Fruit fly (Drosophila melanogaster) whole organism, embryonic: Measurements from ENCODE around the gene CG44362.

Experiments
- Aef1 ChIP-seq: fragments of 200-800 bp; sonication (Bioruptor generic); IDR thresholded peaks from 3 replicates; pipeline ENCODE4 v1.3.6; 2022; ENCODE audit warnings: missing biosample characterization, missing genetic modification characterization
- Bdp1 ChIP-seq: fragments of 200-800 bp; sonication (Bioruptor generic); optimal IDR thresholded peaks from 3 replicates; lab custom pipeline; 2016; ENCODE audit warnings: missing biosample characterization, missing genetic modification characterization
- Blimp-1 ChIP-seq: fragments of 200-800 bp; sonication (Bioruptor generic); optimal IDR thresholded peaks from 3 replicates; lab custom pipeline; 2018; ENCODE audit warnings: missing biosample characterization, missing genetic modification characterization, mild to moderate bottlenecking, moderate library complexity, missing genetic modification reagents
- CG11456 ChIP-seq: fragments of 200-800 bp; sonication (Bioruptor generic); IDR thresholded peaks from 3 replicates; pipeline ENCODE4 v1.3.6; 2022; ENCODE audit warnings: missing biosample characterization, missing genetic modification characterization
- CG11695 ChIP-seq: fragments of 200-800 bp; sonication (Bioruptor generic); IDR thresholded peaks from 3 replicates; pipeline ENCODE4 v1.3.6; 2022; ENCODE audit warnings: missing biosample characterization, missing genetic modification characterization
- CG11696 ChIP-seq: fragments of 200-800 bp; sonication (Bioruptor generic); IDR thresholded peaks from 2 replicates; pipeline ENCODE4 v1.3.6; 2022; ENCODE audit warnings: missing biosample characterization, missing genetic modification characterization
- CG12769 ChIP-seq: fragments of 200-800 bp; sonication (Bioruptor generic); optimal IDR thresholded peaks from 2 replicates; lab custom pipeline; 2019; ENCODE audit warnings: missing biosample characterization, mild to moderate bottlenecking, missing genetic modification characterization, moderate library complexity
- CG1529 ChIP-seq: fragments of 200-800 bp; sonication (Bioruptor generic); optimal IDR thresholded peaks from 3 replicates; lab custom pipeline; 2018; ENCODE audit warnings: missing biosample characterization, missing genetic modification characterization
- CG15696 ChIP-seq: fragments of 200-800 bp; sonication (Bioruptor generic); optimal IDR thresholded peaks from 2 replicates; lab custom pipeline; 2019; ENCODE audit warnings: missing biosample characterization, mild to moderate bottlenecking, missing genetic modification characterization, moderate library complexity
- CG17385 ChIP-seq: fragments of 200-800 bp; sonication (Bioruptor generic); optimal IDR thresholded peaks from 3 replicates; lab custom pipeline; 2018; ENCODE audit warnings: missing biosample characterization, mild to moderate bottlenecking, missing genetic modification characterization
- CG17829 ChIP-seq: fragments of 200-800 bp; optimal IDR thresholded peaks from 2 replicates; lab custom pipeline; 2019; ENCODE audit warnings: missing biosample characterization, mild to moderate bottlenecking, missing genetic modification characterization, moderate library complexity
- CG18262 ChIP-seq: fragments of 200-800 bp; optimal IDR thresholded peaks from 3 replicates; lab custom pipeline; 2019; ENCODE audit warnings: missing biosample characterization, mild to moderate bottlenecking, missing genetic modification characterization, moderate library complexity
- CG4360 ChIP-seq: fragments of 200-800 bp; sonication (Bioruptor generic); IDR thresholded peaks from 2 replicates; pipeline ENCODE4 v1.3.6; 2022; ENCODE audit warnings: missing biosample characterization, missing genetic modification characterization
- CG43689 ChIP-seq: fragments of 200-800 bp; sonication (Bioruptor generic); IDR thresholded peaks from 2 replicates; pipeline ENCODE4 v1.3.6; 2022; ENCODE audit warnings: missing biosample characterization, missing genetic modification characterization
- CG4617 ChIP-seq: fragments of 200-800 bp; sonication (Bioruptor generic); optimal IDR thresholded peaks from 3 replicates; lab custom pipeline; 2016; ENCODE audit warnings: missing biosample characterization, missing genetic modification characterization, borderline replicate concordance
- CG4707 ChIP-seq: fragments of 200-800 bp; sonication (Bioruptor generic); optimal IDR thresholded peaks from 2 replicates; lab custom pipeline; 2018; ENCODE audit warnings: missing biosample characterization, mild to moderate bottlenecking, missing genetic modification characterization, moderate library complexity
- CG4730 ChIP-seq: fragments of 200-800 bp; sonication (Bioruptor generic); IDR thresholded peaks from 2 replicates; pipeline ENCODE4 v1.3.6; 2022; ENCODE audit warnings: missing biosample characterization, missing genetic modification characterization
- CG6272 ChIP-seq: fragments of 200-800 bp; sonication (Bioruptor generic); IDR thresholded peaks from 2 replicates; pipeline ENCODE4 v1.3.6; 2022; ENCODE audit warnings: missing biosample characterization, missing genetic modification characterization
- Dip2 ChIP-seq: fragments of 200-800 bp; sonication (Bioruptor generic); IDR thresholded peaks from 2 replicates; pipeline ENCODE4 v1.3.6; 2022; ENCODE audit warnings: missing biosample characterization, missing genetic modification characterization
- HHEX ChIP-seq: fragments of 200-800 bp; sonication (Bioruptor generic); optimal IDR thresholded peaks from 3 replicates; lab custom pipeline; 2017; ENCODE audit warnings: missing biosample characterization, mild to moderate bottlenecking, missing genetic modification characterization, missing genetic modification reagents
- HLH3B ChIP-seq: fragments of 200-800 bp; sonication (Bioruptor generic); IDR thresholded peaks from 2 replicates; pipeline ENCODE4 v1.3.6; 2022; ENCODE audit warnings: missing biosample characterization, missing genetic modification characterization
- HmgZ ChIP-seq: fragments of 200-800 bp; sonication (Bioruptor generic); optimal IDR thresholded peaks from 2 replicates; lab custom pipeline; 2018; ENCODE audit warnings: missing biosample characterization, mild to moderate bottlenecking, missing genetic modification characterization
- Hr39 ChIP-seq: fragments of >200 bp; optimal IDR thresholded peaks from 2 replicates; lab custom pipeline; 2017
- MESR4 ChIP-seq: fragments of 200-800 bp; sonication (Bioruptor generic); optimal IDR thresholded peaks from 2 replicates; lab custom pipeline; 2018; ENCODE audit warnings: missing biosample characterization, mild to moderate bottlenecking, missing genetic modification characterization, moderate library complexity
- Max ChIP-seq: fragments of 200-800 bp; sonication (Bioruptor generic); optimal IDR thresholded peaks from 2 replicates; lab custom pipeline; 2016; ENCODE audit warnings: missing biosample characterization, mild to moderate bottlenecking, missing genetic modification characterization
- NK7.1 ChIP-seq: fragments of 200-800 bp; sonication (Bioruptor generic); optimal IDR thresholded peaks from 3 replicates; lab custom pipeline; 2016; ENCODE audit warnings: missing biosample characterization, missing genetic modification characterization
- Nf-YB ChIP-seq: fragments of 200-800 bp; sonication (Bioruptor generic); optimal IDR thresholded peaks from 3 replicates; lab custom pipeline; 2019; ENCODE audit warnings: missing biosample characterization, mild to moderate bottlenecking, missing genetic modification characterization, moderate library complexity
- Optix ChIP-seq: fragments of 200-800 bp; sonication (Bioruptor generic); IDR thresholded peaks from 3 replicates; pipeline ENCODE4 v1.3.6; 2022; ENCODE audit warnings: missing biosample characterization, missing genetic modification characterization
- Poxn ChIP-seq: fragments of 200-800 bp; sonication (Bioruptor generic); IDR thresholded peaks from 2 replicates; pipeline ENCODE4 v1.3.6; 2022; ENCODE audit warnings: missing biosample characterization, missing genetic modification characterization
- ap ChIP-seq: fragments of 200-800 bp; sonication (Bioruptor generic); IDR thresholded peaks from 2 replicates; pipeline ENCODE4 v1.3.6; 2022; ENCODE audit warnings: missing biosample characterization, missing genetic modification characterization
- cad ChIP-seq: fragments of >200 bp; optimal IDR thresholded peaks from 2 replicates; lab custom pipeline; 2017; ENCODE audit warnings: missing biosample characterization, missing genetic modification characterization
- chif ChIP-seq, 2 experiments: fragments of 200-800 bp; sonication (Bioruptor generic); optimal IDR thresholded peaks; 3 replicates each; lab custom pipeline; 2016; ENCODE audit warnings: missing biosample characterization in 2 of 2, missing genetic modification characterization in 2 of 2
- chinmo ChIP-seq: fragments of 200-800 bp; sonication (Bioruptor generic); IDR thresholded peaks from 4 replicates; pipeline ENCODE4 v1.3.6; 2022; ENCODE audit warnings: missing biosample characterization, missing genetic modification characterization; ENCODE audit not compliant: partially characterized antibody
- disco-r ChIP-seq: fragments of 200-800 bp; sonication (Bioruptor generic); optimal IDR thresholded peaks from 2 replicates; lab custom pipeline; 2016; ENCODE audit warnings: missing biosample characterization, missing genetic modification characterization
- en ChIP-seq: fragments of 200-800 bp; sonication (Bioruptor generic); optimal IDR thresholded peaks from 2 replicates; lab custom pipeline; 2016; ENCODE audit warnings: missing biosample characterization, missing genetic modification characterization
- eyg ChIP-seq: fragments of 200-800 bp; sonication (Bioruptor generic); optimal IDR thresholded peaks from 3 replicates; lab custom pipeline; 2016; ENCODE audit warnings: missing biosample characterization, missing genetic modification characterization
- fd64A ChIP-seq: fragments of 200-800 bp; sonication (Bioruptor generic); optimal IDR thresholded peaks from 3 replicates; lab custom pipeline; 2018; ENCODE audit warnings: missing biosample characterization, mild to moderate bottlenecking, missing genetic modification characterization
- fu2 ChIP-seq: fragments of 200-800 bp; sonication (Bioruptor generic); optimal IDR thresholded peaks from 2 replicates; lab custom pipeline; 2016; ENCODE audit warnings: missing biosample characterization, missing genetic modification characterization
- ham ChIP-seq: fragments of 200-800 bp; sonication (Bioruptor generic); IDR thresholded peaks from 2 replicates; pipeline ENCODE4 v1.3.6; 2022; ENCODE audit warnings: missing biosample characterization, missing genetic modification characterization
- insv ChIP-seq, 2 experiments: fragments of 200-800 bp; sonication (Bioruptor generic); optimal IDR thresholded peaks; 3 replicates each; lab custom pipeline; 2016 to 2018; ENCODE audit warnings: missing biosample characterization in 2 of 2, missing genetic modification characterization in 2 of 2
- jing ChIP-seq: fragments of 200-800 bp; sonication (Bioruptor generic); optimal IDR thresholded peaks from 2 replicates; lab custom pipeline; 2018; ENCODE audit warnings: missing biosample characterization, mild to moderate bottlenecking, missing genetic modification characterization
- ken ChIP-seq: fragments of 200-800 bp; sonication (Bioruptor generic); IDR thresholded peaks from 3 replicates; pipeline ENCODE4 v1.3.6; 2022; ENCODE audit warnings: missing biosample characterization, missing genetic modification characterization
- lmd ChIP-seq: fragments of 200-800 bp; sonication (Bioruptor generic); IDR thresholded peaks from 2 replicates; pipeline ENCODE4 v1.3.6; 2022; ENCODE audit warnings: missing biosample characterization, missing genetic modification characterization
- pho ChIP-seq: fragments of 200-800 bp; sonication (Bioruptor generic); optimal IDR thresholded peaks from 2 replicates; lab custom pipeline; 2016; ENCODE audit warnings: missing biosample characterization, missing genetic modification characterization
- pros ChIP-seq: fragments of 200-800 bp; sonication (Bioruptor generic); optimal IDR thresholded peaks from 3 replicates; lab custom pipeline; 2019; ENCODE audit warnings: missing biosample characterization, mild to moderate bottlenecking, missing genetic modification characterization, moderate library complexity
- row ChIP-seq: fragments of 200-800 bp; sonication (Bioruptor generic); IDR thresholded peaks from 3 replicates; pipeline ENCODE4 v1.3.6; 2022; ENCODE audit warnings: missing biosample characterization, missing genetic modification characterization
- sqz ChIP-seq: fragments of 200-800 bp; sonication (Bioruptor generic); optimal IDR thresholded peaks from 3 replicates; lab custom pipeline; 2018; ENCODE audit warnings: missing biosample characterization, mild to moderate bottlenecking, missing genetic modification characterization
- sr ChIP-seq: fragments of 200-800 bp; sonication (Bioruptor generic); IDR thresholded peaks from 3 replicates; pipeline ENCODE4 v1.3.6; 2022; ENCODE audit warnings: missing biosample characterization, missing genetic modification characterization
- toy ChIP-seq: fragments of 200-800 bp; sonication (Bioruptor generic); IDR thresholded peaks from 2 replicates; pipeline ENCODE4 v1.3.6; 2022; ENCODE audit warnings: missing biosample characterization, missing genetic modification characterization
- zfh1 ChIP-seq: fragments of 200-800 bp; sonication (Bioruptor generic); IDR thresholded peaks from 3 replicates; pipeline ENCODE4 v1.3.6; 2022; ENCODE audit warnings: missing biosample characterization, missing genetic modification characterization

The CG44362 gene

DNA sequence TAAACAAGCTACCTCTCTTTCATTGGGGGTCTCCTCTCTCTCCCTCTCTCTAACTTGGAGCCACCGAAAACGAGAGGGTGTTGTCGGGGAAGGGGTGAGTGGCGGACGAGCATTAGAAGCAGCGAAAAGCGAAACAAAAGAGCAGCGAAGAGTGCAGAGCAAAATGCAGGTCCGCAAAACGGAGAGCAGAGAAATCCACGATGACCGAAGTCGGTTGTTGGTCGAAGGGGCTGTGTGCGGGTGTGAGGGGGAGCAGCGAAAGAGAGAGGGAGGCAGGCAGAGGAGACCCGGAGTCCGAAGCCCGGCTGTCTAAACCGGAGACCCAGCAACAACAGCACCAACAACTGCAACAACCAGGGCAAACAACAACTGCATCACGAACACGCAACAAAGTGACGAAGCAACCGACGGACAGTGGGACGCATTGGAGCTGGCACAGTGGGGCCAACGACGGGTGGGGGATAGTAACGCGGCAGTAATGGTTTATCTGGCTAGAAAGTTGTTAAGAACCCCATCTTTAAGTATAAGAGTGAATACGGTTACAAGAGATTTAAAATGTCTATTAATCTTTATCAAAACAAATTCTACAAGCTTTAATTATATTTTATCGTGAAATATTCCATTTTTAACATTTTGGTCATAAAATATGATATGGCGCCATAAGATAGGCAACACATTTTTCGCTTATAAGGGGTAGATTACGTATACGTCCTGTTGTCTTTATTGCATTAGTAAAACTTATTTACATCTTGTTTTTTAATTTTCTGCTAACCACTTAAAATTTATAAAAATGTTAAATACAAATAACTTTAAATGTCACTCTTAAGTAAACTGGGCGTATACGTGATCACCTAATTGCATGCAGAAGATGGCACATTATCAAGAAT is 31.7 kb upstream of the CG44362 start (continued):
- TF ChIP-seq CG1529 (GFP tag; lab: Kevin White, UChicago) (no peak), Poxn (no peak), HmgZ (tag; lab: Kevin White, UChicago) (no peak), Bdp1 (no peak), disco-r (no peak), en (GFP tag; lab: Kevin White, UChicago) (no peak), fu2 (no peak), Nf-YB (GFP tag; lab: Kevin White, UChicago) (no peak), lmd (peak; percentile 26; the same call in 1 of the 2 replicates), pho (GFP tag; lab: Kevin White, UChicago) (no peak), CG18262 (peak; percentile 36), MESR4 (no peak), row (GFP tag; lab: Robert Waterston, UW) (peak; percentile 16; the same call in 1 of the 3 replicates), CG4360 (GFP tag; lab: Robert Waterston, UW) (no peak)

DNA sequence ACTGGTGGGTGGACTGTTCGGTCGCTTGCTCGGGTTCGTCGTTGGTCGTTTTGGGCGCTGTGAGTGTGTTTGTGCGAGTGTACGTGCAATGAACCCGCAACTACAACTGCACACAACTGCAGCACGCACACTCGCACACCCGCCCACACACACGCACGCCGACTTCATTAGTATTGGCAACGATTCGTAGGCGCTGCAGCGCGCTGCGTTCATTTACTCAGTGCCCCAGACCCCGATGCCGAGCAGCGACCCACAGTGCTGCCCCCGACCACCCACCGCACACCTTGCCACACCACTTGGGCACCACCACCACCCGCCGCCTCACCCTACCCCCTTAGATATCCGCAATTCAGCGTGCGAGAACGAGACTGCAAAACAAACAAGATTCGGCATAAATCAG is 30.9 kb upstream of the CG44362 start:
- 0 out of 3 replicates have a peak, but pooled peaks have one; percentile 23 for TF ChIP-seq Optix (GFP tag; lab: Robert Waterston, UW)
- TF ChIP-seq ken = 0 out of 3 replicates have a peak, but pooled peaks have one; percentile 24
- no peak for TF ChIP-seq HLH3B (GFP tag; lab: Robert Waterston, UW)
- TF ChIP-seq CG43689 (GFP tag; lab: Robert Waterston, UW) = no peak
- TF ChIP-seq CG17829 (tag; lab: Kevin White, UChicago) = no peak
- TF ChIP-seq CG12769 (tag; lab: Kevin White, UChicago) = peak; percentile 47
- no peak for TF ChIP-seq Max (GFP tag; lab: Kevin White, UChicago)
- no peak for TF ChIP-seq CG4617
- TF ChIP-seq cad (GFP tag; lab: Kevin White, UChicago) = no peak
- TF ChIP-seq eyg (GFP tag; lab: Kevin White, UChicago) = no peak
- no peak for TF ChIP-seq sqz
- peak; percentile 77 for TF ChIP-seq sr (GFP tag; lab: Robert Waterston, UW)
- TF ChIP-seq CG11695 (GFP tag; lab: Robert Waterston, UW) = no peak
- TF ChIP-seq chinmo = 0 out of 4 replicates have a peak, but pooled peaks have one; percentile 42
- no peak for TF ChIP-seq CG17385 (GFP tag; lab: Kevin White, UChicago)
- no peak for TF ChIP-seq Dip2 (GFP tag; lab: Robert Waterston, UW)
- TF ChIP-seq NK7.1 (GFP tag; lab: Kevin White, UChicago) = no peak
- TF ChIP-seq ham (GFP tag; lab: Robert Waterston, UW) = 0 out of 2 replicates have a peak, but pooled peaks have one; percentile 25
- TF ChIP-seq HHEX (GFP tag; lab: Kevin White, UChicago) = peak; percentile 20
- TF ChIP-seq ap (GFP tag; lab: Robert Waterston, UW) = no peak
- peak; percentile 33; the same call in 1 of the 2 replicates for TF ChIP-seq CG6272 (GFP tag; lab: Robert Waterston, UW)
- no peak for TF ChIP-seq chif (GFP tag; optimal IDR thresholded peaks at IDR 0.05; lab: Kevin White, UChicago)
- peak; percentile 37 for TF ChIP-seq fd64A (GFP tag; lab: Kevin White, UChicago)
- TF ChIP-seq CG4730 = 0 out of 2 replicates have a peak, but pooled peaks have one; percentile 19
- TF ChIP-seq Aef1 = no peak
- TF ChIP-seq CG15696 (tag; lab: Kevin White, UChicago) = no peak
- no peak for TF ChIP-seq pros
- TF ChIP-seq Blimp-1 (GFP tag; lab: Kevin White, UChicago) = no peak
- 0 out of 3 replicates have a peak, but pooled peaks have one; percentile 14 for TF ChIP-seq zfh1 (GFP tag; lab: Robert Waterston, UW)
- no peak for TF ChIP-seq CG4707 (GFP tag; lab: Kevin White, UChicago)
- TF ChIP-seq CG11456 (GFP tag; lab: Robert Waterston, UW) = peak; percentile 71; the same call in 1 of the 3 replicates
- no peak for TF ChIP-seq jing (GFP tag; lab: Kevin White, UChicago)
- no peak for TF ChIP-seq toy (GFP tag; lab: Robert Waterston, UW)
- no peak for TF ChIP-seq insv (GFP tag; optimal IDR thresholded peaks at IDR 0.05; lab: Kevin White, UChicago)
- TF ChIP-seq CG11696 = no peak
- TF ChIP-seq Hr39 (lab: Kevin White, UChicago) = peak; percentile 52
